Worm (Caenorhabditis elegans): ENCODE measurements around the gene tbx-9.

ce11 chrIII:10332560-10332959, 9.1 kb downstream of the tbx-9 start, which contains the start of gene T07C4.12:
- no peak for TF ChIP-seq fos-1 (tag; optimal IDR thresholded peaks at IDR 0.05)
- TF ChIP-seq ztf-4 (tag; optimal IDR thresholded peaks at IDR 0.05) = no peak
- TF ChIP-seq R02D3.7 (tag; optimal IDR thresholded peaks at IDR 0.05) = no peak
- TF ChIP-seq elt-1 (tag; optimal IDR thresholded peaks at IDR 0.05) = no peak
- TF ChIP-seq nhr-11 (tag; optimal IDR thresholded peaks at IDR 0.05) = no peak
- TF ChIP-seq nhr-77 (tag; optimal IDR thresholded peaks at IDR 0.05) = no peak
- no peak for TF ChIP-seq zag-1 (tag; optimal IDR thresholded peaks at IDR 0.05)
- TF ChIP-seq unc-62 (GFP tag; optimal IDR thresholded peaks at IDR 0.05) = no peak
- no peak for TF ChIP-seq nhr-28 (tag; optimal IDR thresholded peaks at IDR 0.05)
- TF ChIP-seq unc-39 (tag; optimal IDR thresholded peaks at IDR 0.05) = no peak
- no peak for TF ChIP-seq nhr-237 (tag; optimal IDR thresholded peaks at IDR 0.05)
- TF ChIP-seq daf-12 (tag; optimal IDR thresholded peaks at IDR 0.05) = no peak
- no peak for TF ChIP-seq ceh-28 (tag; optimal IDR thresholded peaks at IDR 0.05)
